Worm (Caenorhabditis elegans) whole organism, late embryonic: ENCODE measurements around the gene F58G1.2.

ENCODE experiments used
- F13H6.1 ChIP-seq: sonication (generic microtip); optimal IDR thresholded peaks from 2 replicates; lab custom pipeline; 2016; ENCODE audit warnings: missing genetic modification characterization, missing compliant biosample characterization
- K02D7.2 ChIP-seq: sonication (generic microtip); optimal IDR thresholded peaks from 2 replicates; lab custom pipeline; 2017; ENCODE audit warnings: mild to moderate bottlenecking, missing genetic modification characterization, missing compliant biosample characterization
- Y22D7AL.16 ChIP-seq: sonication (generic microtip); optimal IDR thresholded peaks from 2 replicates; lab custom pipeline; 2016; ENCODE audit warnings: missing genetic modification characterization, missing compliant biosample characterization
- ahr-1 ChIP-seq: sonication (generic microtip); optimal IDR thresholded peaks from 2 replicates; lab custom pipeline; 2016; ENCODE audit warnings: missing genetic modification characterization, missing compliant biosample characterization
- ceh-18 ChIP-seq: sonication (generic microtip); optimal IDR thresholded peaks from 2 replicates; lab custom pipeline; 2016; ENCODE audit warnings: missing genetic modification characterization, missing compliant biosample characterization
- ceh-19 ChIP-seq: fragments of 200-800 bp; sonication (Bioruptor generic); optimal IDR thresholded peaks from 2 replicates; lab custom pipeline; 2018; ENCODE audit warnings: mild to moderate bottlenecking, missing genetic modification characterization, missing compliant biosample characterization
- ceh-24 ChIP-seq: sonication (generic microtip); optimal IDR thresholded peaks from 2 replicates; lab custom pipeline; 2016; ENCODE audit warnings: mild to moderate bottlenecking, missing genetic modification characterization, missing compliant biosample characterization
- ceh-6 ChIP-seq: fragments of 200-800 bp; sonication (Bioruptor generic); optimal IDR thresholded peaks from 2 replicates; lab custom pipeline; 2018; ENCODE audit warnings: mild to moderate bottlenecking, missing genetic modification characterization, missing compliant biosample characterization
- che-1 ChIP-seq: sonication (generic microtip); optimal IDR thresholded peaks from 2 replicates; lab custom pipeline; 2016; ENCODE audit warnings: mild to moderate bottlenecking, missing genetic modification characterization, missing compliant biosample characterization
- dmd-4 ChIP-seq: sonication (generic microtip); optimal IDR thresholded peaks from 2 replicates; lab custom pipeline; 2016; ENCODE audit warnings: borderline replicate concordance, missing genetic modification characterization, missing compliant biosample characterization
- dve-1 ChIP-seq: sonication (generic microtip); optimal IDR thresholded peaks from 2 replicates; lab custom pipeline; 2017; ENCODE audit warnings: antibody characterized with exemption, mild to moderate bottlenecking, missing genetic modification characterization, missing compliant biosample characterization
- elt-2 ChIP-seq: sonication (generic microtip); optimal IDR thresholded peaks from 2 replicates; lab custom pipeline; 2016; ENCODE audit warnings: missing genetic modification reagents, missing genetic modification characterization, missing compliant biosample characterization
- ets-4 ChIP-seq: sonication (generic microtip); optimal IDR thresholded peaks from 2 replicates; lab custom pipeline; 2016; ENCODE audit warnings: missing genetic modification characterization, missing compliant biosample characterization
- fax-1 ChIP-seq: sonication (generic microtip); optimal IDR thresholded peaks from 2 replicates; lab custom pipeline; 2016; ENCODE audit warnings: missing genotype, missing genetic modification characterization, missing compliant biosample characterization
- fkh-6 ChIP-seq: sonication (generic microtip); optimal IDR thresholded peaks from 2 replicates; lab custom pipeline; 2016; ENCODE audit warnings: missing genetic modification characterization, missing compliant biosample characterization
- hlh-13 ChIP-seq: fragments of 200-800 bp; sonication (Bioruptor generic); optimal IDR thresholded peaks from 2 replicates; lab custom pipeline; 2018; ENCODE audit warnings: mild to moderate bottlenecking, missing genetic modification characterization, missing compliant biosample characterization
- hlh-30 ChIP-seq: sonication (generic microtip); optimal IDR thresholded peaks from 2 replicates; lab custom pipeline; 2017; ENCODE audit warnings: antibody characterized with exemption, missing genetic modification characterization, missing compliant biosample characterization; ENCODE audit not compliant: insufficient read depth
- hlh-8 ChIP-seq: sonication (generic microtip); optimal IDR thresholded peaks from 2 replicates; lab custom pipeline; 2016; ENCODE audit warnings: missing genotype, missing genetic modification characterization, missing compliant biosample characterization
- lim-6 ChIP-seq: sonication (generic microtip); optimal IDR thresholded peaks from 2 replicates; lab custom pipeline; 2016; ENCODE audit warnings: missing genetic modification characterization, missing compliant biosample characterization
- mec-3 ChIP-seq: sonication (generic microtip); optimal IDR thresholded peaks from 2 replicates; lab custom pipeline; 2016; ENCODE audit warnings: borderline replicate concordance, missing genetic modification characterization, missing compliant biosample characterization
- nfya-1 ChIP-seq: sonication (generic microtip); optimal IDR thresholded peaks from 2 replicates; lab custom pipeline; 2017; ENCODE audit warnings: missing genetic modification characterization, mild to moderate bottlenecking, missing compliant biosample characterization, antibody characterized with exemption, moderate library complexity
- nhr-11 ChIP-seq: fragments of 150-350 bp; optimal IDR thresholded peaks from 2 replicates; lab custom pipeline; 2014; ENCODE audit warnings: missing biosample characterization, missing genetic modification characterization
- nhr-232 ChIP-seq: sonication (generic microtip); optimal IDR thresholded peaks from 2 replicates; lab custom pipeline; 2016; ENCODE audit warnings: missing genetic modification characterization, missing compliant biosample characterization
- npax-4 ChIP-seq: sonication (generic microtip); optimal IDR thresholded peaks from 2 replicates; lab custom pipeline; 2016; ENCODE audit warnings: missing genetic modification characterization, missing compliant biosample characterization
- pat-9 ChIP-seq: fragments of 200-800 bp; sonication (Bioruptor generic); optimal IDR thresholded peaks from 2 replicates; lab custom pipeline; 2018; ENCODE audit warnings: mild to moderate bottlenecking, missing genetic modification characterization, moderate library complexity, missing compliant biosample characterization
- pax-1 ChIP-seq: fragments of 150-350 bp; optimal IDR thresholded peaks from 2 replicates; lab custom pipeline; 2014; ENCODE audit warnings: missing biosample characterization, missing genetic modification characterization
- pha-4 ChIP-seq: fragments of 150-350 bp; optimal IDR thresholded peaks from 2 replicates; lab custom pipeline; 2018; ENCODE audit warnings: missing biosample characterization, missing genetic modification reagents, missing genetic modification characterization
- pqm-1 ChIP-seq: sonication (generic microtip); optimal IDR thresholded peaks from 2 replicates; lab custom pipeline; 2016; ENCODE audit warnings: missing genetic modification characterization, missing compliant biosample characterization
- rnt-1 ChIP-seq: sonication (generic microtip); optimal IDR thresholded peaks from 2 replicates; lab custom pipeline; 2016; ENCODE audit warnings: missing genetic modification characterization, missing compliant biosample characterization
- sdc-2 ChIP-seq: sonication (generic microtip); optimal IDR thresholded peaks from 2 replicates; lab custom pipeline; 2016; ENCODE audit warnings: missing genotype, missing genetic modification characterization, missing compliant biosample characterization
- sox-2 ChIP-seq: fragments of 200-800 bp; sonication (Bioruptor generic); IDR thresholded peaks from 2 replicates; pipeline ENCODE4 v1.3.6; 2022; ENCODE audit warnings: missing genetic modification reagents, missing genetic modification characterization, missing compliant biosample characterization
- sox-4 ChIP-seq: sonication (generic microtip); optimal IDR thresholded peaks from 2 replicates; lab custom pipeline; 2017; ENCODE audit warnings: mild to moderate bottlenecking, missing genetic modification characterization, inconsistent platforms, missing compliant biosample characterization
- unc-3 ChIP-seq, 2 experiments: fragments of 200-800 bp in 1 of 2; sonication (Bioruptor generic) in 1 of 2; sonication (generic microtip) in 1 of 2; conservative IDR thresholded peaks in 1 of 2; optimal IDR thresholded peaks in 1 of 2; 2 replicates each; pipeline versions ENCODE4 v1.3.6 to Lab custom; 2016 to 2022; ENCODE audit warnings: missing compliant biosample characterization in 2 of 2, missing genetic modification characterization in 2 of 2, missing genetic modification reagents in 1 of 2
- unc-42 ChIP-seq: sonication (generic microtip); optimal IDR thresholded peaks from 2 replicates; lab custom pipeline; 2016; ENCODE audit warnings: missing genotype, missing genetic modification characterization, missing compliant biosample characterization

Gene F58G1.2

DNA sequence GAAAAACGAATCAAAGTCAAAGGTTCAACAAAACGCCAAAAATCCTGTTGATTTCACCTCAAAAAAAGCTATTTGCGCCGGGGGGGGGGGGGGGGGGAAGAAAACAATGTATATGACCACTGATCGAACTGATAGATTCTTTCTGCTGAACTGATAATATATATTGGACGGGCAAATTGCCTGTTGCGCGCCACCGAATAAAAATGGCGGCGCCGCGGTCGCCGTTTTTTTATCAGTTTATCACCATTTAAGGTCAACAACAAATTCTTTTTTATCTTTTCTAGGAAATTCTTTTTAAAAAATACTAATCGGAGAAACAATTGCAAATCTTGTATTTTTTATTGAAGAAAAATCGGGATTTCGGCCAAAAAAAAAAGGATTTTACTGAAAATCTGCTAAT is 39.1 kb downstream of the F58G1.2 start:
- TF ChIP-seq unc-3 (GFP tag; conservative IDR thresholded peaks at IDR 0.05; lab: Robert Waterston, UW) (no peak), unc-3 (tag; optimal IDR thresholded peaks at IDR 0.05; lab: Kevin White, UChicago) (no peak), fax-1 (no peak), pax-1 (tag; lab: Kevin White, UChicago) (no peak), pha-4 (tag; lab: Kevin White, UChicago) (no peak), hlh-13 (GFP tag; lab: Kevin White, UChicago) (no peak), rnt-1 (no peak), nhr-11 (tag; lab: Kevin White, UChicago) (no peak), ahr-1 (tag; lab: Kevin White, UChicago) (no peak), nhr-232 (no peak), unc-42 (tag; lab: Kevin White, UChicago) (no peak), che-1 (tag; lab: Kevin White, UChicago) (no peak), mec-3 (tag; lab: Kevin White, UChicago) (no peak), dmd-4 (tag; lab: Kevin White, UChicago) (no peak)

DNA sequence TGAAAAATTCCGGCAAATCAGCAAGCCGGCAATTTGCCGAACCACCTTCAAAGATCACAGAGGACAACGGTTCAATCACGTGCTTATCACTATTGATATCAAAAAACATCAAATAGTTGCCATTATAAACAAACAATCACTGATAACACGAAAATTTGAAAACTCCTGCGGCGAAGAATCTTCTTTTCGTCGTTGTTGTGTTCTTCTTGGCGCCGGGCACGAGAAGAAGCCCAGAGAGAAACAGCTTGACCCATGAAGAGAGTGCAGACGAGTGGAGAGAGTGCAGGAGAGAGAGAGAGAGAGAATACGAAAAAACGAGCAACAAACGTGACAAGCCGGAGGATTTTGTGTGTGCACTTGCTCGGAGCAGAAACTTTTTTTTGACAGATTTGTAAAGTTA is 40.1 kb downstream of the F58G1.2 start:
- TF ChIP-seq pqm-1 (tag; lab: Kevin White, UChicago) (no peak), elt-2 (tag; lab: Kevin White, UChicago) (peak; percentile 36), dve-1 (tag; lab: Kevin White, UChicago) (no peak), hlh-30 (tag; lab: Kevin White, UChicago) (peak; percentile 21), hlh-8 (tag; lab: Kevin White, UChicago) (no peak), ceh-18 (tag; lab: Kevin White, UChicago) (peak; percentile 37)

DNA sequence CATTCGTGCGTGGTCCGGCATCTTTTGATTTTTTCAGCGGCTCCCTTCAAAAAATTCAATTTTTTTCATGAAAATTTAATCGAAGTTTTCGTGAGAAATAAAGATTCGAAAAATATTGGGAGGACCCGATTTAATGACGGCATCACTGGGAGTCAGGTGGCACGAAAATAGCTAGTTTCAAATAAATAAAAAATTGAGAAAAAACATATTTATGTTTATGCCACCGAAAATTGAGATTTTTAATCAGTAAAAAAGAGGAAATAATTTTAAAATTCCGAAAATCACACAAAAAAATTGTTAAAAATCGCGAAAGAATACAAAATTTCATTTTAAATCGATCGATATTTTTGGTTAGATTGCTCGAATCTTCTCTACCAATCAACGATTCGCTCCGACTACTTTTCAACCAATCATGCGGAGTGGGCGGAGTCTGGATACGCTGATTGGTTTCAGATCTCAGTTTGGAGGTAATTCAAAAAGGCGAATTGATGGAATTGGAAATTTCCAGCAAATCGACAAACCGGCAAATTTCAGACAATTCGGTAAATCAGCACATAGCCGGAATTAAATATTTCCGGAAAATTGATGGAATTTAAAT is 40.6 kb downstream of the F58G1.2 start, which contains the start of gene gsy-1:
Gene gsy-1 (minus strand): TSS at position 51 of the 598 bp plus-strand sequence.
- no peak for TF ChIP-seq ets-4 (tag; lab: Kevin White, UChicago)
- TF ChIP-seq nfya-1, result peak; percentile 67
- TF ChIP-seq pqm-1 (tag; lab: Kevin White, UChicago), result no peak
- no peak for TF ChIP-seq pax-1 (tag; lab: Kevin White, UChicago)

DNA sequence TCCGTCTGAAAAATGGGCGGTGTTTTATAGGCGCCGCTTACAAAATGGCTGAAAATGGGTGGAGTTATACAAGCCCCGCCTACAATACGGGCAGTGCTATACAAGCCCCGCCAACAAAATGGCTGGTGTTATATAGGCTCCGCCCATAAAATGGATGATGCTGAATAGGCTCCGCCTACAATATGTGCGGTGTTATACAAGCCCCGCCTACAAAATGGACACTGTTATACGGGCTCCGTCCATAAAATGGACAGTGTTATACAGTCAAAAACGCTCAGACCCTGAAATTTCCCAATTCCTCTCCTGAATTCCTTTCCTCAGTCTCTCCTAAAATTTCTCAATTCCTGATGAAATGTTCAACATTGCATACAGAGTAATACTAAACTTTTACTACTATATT is 52.7 kb downstream of the F58G1.2 start:
- TF ChIP-seq lim-6 (tag; lab: Kevin White, UChicago), result no peak
- no peak for TF ChIP-seq sdc-2
- no peak for TF ChIP-seq ceh-24 (tag; lab: Kevin White, UChicago)
- no peak for TF ChIP-seq pat-9 (tag; lab: Kevin White, UChicago)
- TF ChIP-seq K02D7.2 (tag; lab: Kevin White, UChicago), result no peak
- TF ChIP-seq F13H6.1 (tag; lab: Kevin White, UChicago), result no peak
- no peak for TF ChIP-seq ceh-6
- TF ChIP-seq npax-4 (tag; lab: Kevin White, UChicago), result no peak
- TF ChIP-seq sox-2 (GFP tag; lab: Robert Waterston, UW), result no peak

DNA sequence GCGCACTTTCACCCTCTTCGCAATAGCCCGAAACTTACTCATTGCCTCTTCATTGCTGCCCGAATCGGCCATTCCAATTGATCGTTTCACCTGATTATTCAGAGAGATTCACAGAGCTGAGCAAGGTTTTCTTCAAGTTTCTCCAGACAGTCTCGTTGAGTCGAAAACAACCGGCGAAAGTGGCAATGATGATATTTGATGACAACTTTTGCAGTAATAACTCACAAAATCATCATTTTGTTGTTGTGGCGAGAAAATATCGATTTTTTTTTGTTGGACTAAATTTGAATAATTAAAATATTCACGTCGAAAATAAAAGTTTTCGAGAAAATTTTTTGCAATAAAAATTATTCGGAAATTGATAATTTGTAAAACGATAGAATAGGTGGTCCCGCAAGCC is 53.2 kb downstream of the F58G1.2 start, which contains the start of gene snf-5:
Gene snf-5 (minus strand): TSS at position 182 of the 400 bp plus-strand sequence.
- TF ChIP-seq fax-1, result no peak
- TF ChIP-seq npax-4 (tag; lab: Kevin White, UChicago), result no peak
- TF ChIP-seq nhr-232, result no peak
- no peak for TF ChIP-seq che-1 (tag; lab: Kevin White, UChicago)
- no peak for TF ChIP-seq Y22D7AL.16 (tag; lab: Kevin White, UChicago)
- TF ChIP-seq fkh-6, result no peak
- no peak for TF ChIP-seq ceh-6
- TF ChIP-seq F13H6.1 (tag; lab: Kevin White, UChicago), result no peak
- no peak for TF ChIP-seq pax-1 (tag; lab: Kevin White, UChicago)
- TF ChIP-seq elt-2 (tag; lab: Kevin White, UChicago), result no peak
- TF ChIP-seq ceh-19 (GFP tag; lab: Kevin White, UChicago), result no peak
- no peak for TF ChIP-seq sox-4 (tag; lab: Kevin White, UChicago)
